Worm (Caenorhabditis elegans): Measurements from ENCODE around the gene memo-1.

DNA sequence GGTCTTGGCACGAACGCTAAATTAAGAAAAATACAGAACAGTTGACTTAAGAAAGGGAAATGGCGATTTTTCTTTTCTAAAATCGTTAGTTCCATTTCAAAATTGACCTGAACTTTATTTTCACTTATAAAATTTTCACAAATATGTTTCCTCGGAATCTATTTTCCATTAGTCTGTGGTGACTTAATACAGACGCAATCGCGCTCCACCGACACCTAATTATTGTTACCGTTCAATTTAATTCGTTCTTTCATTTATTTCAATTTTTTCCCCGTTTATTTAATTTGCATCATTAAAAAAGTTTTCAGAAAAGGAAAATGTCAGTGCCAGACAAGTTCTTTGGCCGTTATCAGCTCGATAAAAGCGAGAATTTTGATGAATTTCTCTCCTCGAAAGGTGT is 26.7 kb downstream of the memo-1 start, which contains the start of gene lbp-4:
- no peak for TF ChIP-seq nhr-23 (tag; optimal IDR thresholded peaks at IDR 0.05)
- no peak for TF ChIP-seq peb-1 (tag; optimal IDR thresholded peaks at IDR 0.05)
- no peak for TF ChIP-seq R02D3.7 (tag; optimal IDR thresholded peaks at IDR 0.05)
- no peak for TF ChIP-seq zag-1 (tag; optimal IDR thresholded peaks at IDR 0.05)
- TF ChIP-seq nhr-25 (tag; optimal IDR thresholded peaks at IDR 0.05) = no peak
- no peak for TF ChIP-seq nhr-6 (tag; optimal IDR thresholded peaks at IDR 0.05)
- TF ChIP-seq nhr-12 (tag; optimal IDR thresholded peaks at IDR 0.05) = no peak
- TF ChIP-seq blmp-1 (tag; optimal IDR thresholded peaks at IDR 0.05; ENCODE audit: insufficient read depth) = no peak
- TF ChIP-seq mdl-1 (tag; optimal IDR thresholded peaks at IDR 0.05) = no peak

Data from whole organism, L2 larva.